Worm (Caenorhabditis elegans) whole organism, L2 larva: ENCODE measurements around the gene col-79.

Experiments
- aly-2 ChIP-seq: fragments of 150-350 bp; optimal IDR thresholded peaks from 2 replicates; lab custom pipeline; 2014; ENCODE audit warnings: missing biosample characterization, missing genetic modification characterization
- elt-3 ChIP-seq: sonication (generic microtip); optimal IDR thresholded peaks from 2 replicates; lab custom pipeline; 2017; ENCODE audit warnings: missing biosample characterization, missing genetic modification characterization
- lin-13 ChIP-seq: fragments of 150-350 bp; optimal IDR thresholded peaks from 2 replicates; lab custom pipeline; 2014; ENCODE audit warnings: missing biosample characterization, missing genetic modification reagents, missing genetic modification characterization
- mab-5 ChIP-seq: fragments of 150-350 bp; optimal IDR thresholded peaks from 2 replicates; lab custom pipeline; 2014; ENCODE audit warnings: missing biosample characterization, missing genetic modification characterization
- nhr-12 ChIP-seq: fragments of 150-350 bp; optimal IDR thresholded peaks from 2 replicates; lab custom pipeline; 2014; ENCODE audit warnings: missing biosample characterization, missing genetic modification characterization
- nhr-237 ChIP-seq: fragments of 150-350 bp; optimal IDR thresholded peaks from 2 replicates; lab custom pipeline; 2014; ENCODE audit warnings: missing biosample characterization, missing genetic modification characterization
- nhr-77 ChIP-seq: fragments of 150-350 bp; optimal IDR thresholded peaks from 2 replicates; lab custom pipeline; 2014; ENCODE audit warnings: missing biosample characterization, missing genetic modification characterization
- skn-1 ChIP-seq: sonication (generic microtip); optimal IDR thresholded peaks from 2 replicates; lab custom pipeline; 2017; ENCODE audit warnings: missing biosample characterization, missing genetic modification characterization
- unc-55 ChIP-seq: fragments of 150-350 bp; sonication (generic microtip); optimal IDR thresholded peaks from 3 replicates; lab custom pipeline; 2014; ENCODE audit warnings: missing biosample characterization, missing genetic modification reagents, missing genetic modification characterization

DNA sequence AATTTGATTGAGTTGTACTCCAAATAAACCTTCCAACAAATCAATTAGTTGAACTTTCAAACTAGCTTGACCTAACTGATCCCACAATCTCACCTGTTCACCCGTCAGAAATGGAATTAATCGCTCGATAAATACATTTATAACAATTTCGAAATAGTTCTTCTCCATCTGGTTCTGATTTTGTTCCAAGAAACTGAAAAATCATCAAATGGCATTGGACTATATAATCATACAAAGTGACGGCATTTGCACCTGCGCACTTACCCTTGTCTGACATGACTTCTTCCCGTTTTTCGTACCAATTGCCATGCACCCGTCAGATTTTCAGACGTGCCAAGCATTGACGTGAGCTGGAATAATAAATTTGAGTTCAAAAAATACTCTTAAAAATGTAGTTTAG is 27.3 kb downstream of the col-79 start:
- TF ChIP-seq lin-13 (GFP tag; lab: Kevin White, UChicago) (no peak), unc-55 (GFP tag; lab: Kevin White, UChicago) (no peak), elt-3 (tag; lab: Kevin White, UChicago) (no peak), mab-5 (tag; lab: Kevin White, UChicago) (no peak), aly-2 (tag; lab: Kevin White, UChicago) (no peak), nhr-12 (tag; lab: Kevin White, UChicago) (no peak), skn-1 (tag; lab: Kevin White, UChicago) (no peak), nhr-77 (tag; lab: Kevin White, UChicago) (no peak), nhr-237 (tag; lab: Kevin White, UChicago) (no peak)
